Worm (Caenorhabditis elegans): ENCODE results near the gene cmtr-1.

Gene cmtr-1

DNA sequence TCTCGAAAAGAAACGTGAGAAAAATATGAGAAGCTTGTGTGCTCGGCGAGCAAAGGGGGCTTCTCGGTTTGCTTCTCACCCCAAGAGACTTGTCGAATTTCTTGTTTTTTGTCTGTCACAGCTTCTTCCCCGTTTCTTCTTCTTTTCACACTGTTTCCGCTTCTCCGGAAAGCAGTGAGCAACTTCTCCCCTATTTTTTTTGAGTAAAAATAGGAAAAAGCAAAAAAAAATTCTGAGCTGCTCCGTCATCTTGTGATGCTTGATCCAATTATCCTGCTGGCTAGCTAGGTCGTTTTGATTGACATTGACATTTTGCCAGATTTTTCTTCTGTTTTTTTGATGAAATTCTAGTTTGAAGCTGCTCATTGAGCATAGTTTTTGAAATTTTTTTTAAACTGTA lies 11.5 kb upstream of the cmtr-1 start, which contains the start of gene Y53F4B.51:
Y53F4B.51 (minus strand) TSS at position 63 of the 400 bp plus-strand sequence.
- TF ChIP-seq ces-1 (GFP tag; optimal IDR thresholded peaks at IDR 0.05) (no peak), ceh-39 (tag; optimal IDR thresholded peaks at IDR 0.05) (no peak), cnd-1 (tag; optimal IDR thresholded peaks at IDR 0.05) (no peak), lin-13 (tag; optimal IDR thresholded peaks at IDR 0.05) (no peak)

DNA sequence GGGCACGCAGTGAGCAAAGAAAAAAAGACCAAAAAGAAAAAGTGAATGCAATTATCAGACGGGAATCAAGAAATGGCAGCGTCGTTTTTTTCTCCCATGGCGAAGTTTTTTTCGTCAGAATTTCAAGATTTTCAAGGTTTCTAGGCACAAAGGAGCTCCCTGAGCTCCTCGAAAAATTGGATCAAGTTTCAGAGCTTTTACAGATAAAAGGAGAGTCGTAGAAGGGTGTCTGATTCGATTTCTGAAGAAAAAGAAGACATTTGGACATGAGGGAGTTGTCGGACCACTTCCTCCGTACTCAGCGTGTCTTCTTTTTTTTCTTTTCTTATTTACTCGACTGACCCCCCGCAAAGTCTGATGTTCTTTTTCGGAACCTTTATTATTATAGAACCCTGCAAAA lies 10.2 kb upstream of the cmtr-1 start:
- TF ChIP-seq lin-13 (tag; optimal IDR thresholded peaks at IDR 0.05) (no peak), ces-1 (GFP tag; optimal IDR thresholded peaks at IDR 0.05) (peak; percentile 61)

DNA sequence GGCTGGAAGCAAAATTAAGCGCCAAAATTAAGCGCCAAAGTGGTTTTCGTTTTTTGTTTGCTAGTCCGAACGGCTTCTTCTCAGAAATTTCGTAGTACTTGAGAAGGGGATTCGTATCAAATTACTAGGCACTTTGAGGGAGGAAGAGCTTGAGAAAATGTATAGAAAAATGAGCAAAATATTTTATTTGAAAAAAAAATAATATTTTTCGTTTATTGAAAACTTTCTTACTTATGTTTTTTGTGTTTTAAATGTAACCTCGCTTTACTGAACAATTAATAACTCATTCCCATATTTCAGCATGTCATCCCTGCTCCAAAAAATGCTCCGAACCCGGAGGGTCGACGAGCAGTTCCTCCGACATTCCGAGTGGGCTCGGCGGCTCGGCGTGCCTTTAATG lies 7.0 kb upstream of the cmtr-1 start, which contains the start of gene Y53F4B.12:
Y53F4B.12 (plus strand) TSS at position 301 of the 400 bp plus-strand sequence.
- TF ChIP-seq ceh-39 (tag; optimal IDR thresholded peaks at IDR 0.05): no peak

DNA sequence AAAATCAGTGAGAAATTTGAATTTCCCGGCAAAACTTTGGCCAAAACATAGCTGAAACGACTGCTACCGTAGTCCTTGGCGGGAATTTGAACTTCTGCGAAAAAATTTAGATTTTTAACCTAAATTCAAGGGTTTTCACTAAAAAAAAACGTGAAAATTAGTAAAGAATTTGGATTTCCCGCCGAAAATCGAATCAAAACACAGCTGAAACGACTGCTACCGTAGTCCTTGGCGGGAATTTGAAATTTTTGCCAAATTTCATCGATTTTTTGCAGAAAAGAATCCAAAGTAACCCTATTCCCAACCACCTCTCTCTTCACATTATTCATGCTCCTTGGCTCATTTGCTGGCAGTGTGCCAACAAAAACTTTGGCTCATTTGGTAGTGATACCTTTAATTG lies 814 bp upstream of the cmtr-1 start:
- peak; percentile 28 for TF ChIP-seq lsy-2 (tag; optimal IDR thresholded peaks at IDR 0.05)
- no peak for TF ChIP-seq sem-2 (GFP tag; optimal IDR thresholded peaks at IDR 0.05)

DNA sequence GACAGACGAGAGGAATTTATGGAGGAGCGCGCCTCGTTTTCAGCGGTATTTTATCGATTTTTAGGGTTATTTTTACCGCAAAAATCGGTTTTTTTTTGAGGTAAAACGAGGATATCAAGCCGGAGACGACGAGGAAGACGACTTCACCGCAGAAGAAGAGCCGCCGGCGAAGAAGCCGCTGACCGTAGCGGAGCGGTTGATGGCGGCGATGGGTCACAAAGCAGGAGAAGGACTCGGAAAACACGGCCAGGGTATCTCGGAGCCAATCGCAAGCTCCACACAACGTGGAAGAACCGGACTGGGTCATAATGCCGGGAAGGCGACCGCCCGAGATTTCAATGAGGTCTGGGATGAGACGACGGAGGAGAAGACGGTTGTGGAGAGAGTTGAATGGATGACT lies 475 bp downstream of the cmtr-1 start:
- no peak for TF ChIP-seq drap-1 (GFP tag; optimal IDR thresholded peaks at IDR 0.05)
- TF ChIP-seq ceh-39 (tag; optimal IDR thresholded peaks at IDR 0.05): no peak
- TF ChIP-seq hlh-1 (tag; optimal IDR thresholded peaks at IDR 0.05): no peak
- no peak for TF ChIP-seq mab-5 (tag; optimal IDR thresholded peaks at IDR 0.05)
- TF ChIP-seq zip-8 (tag; optimal IDR thresholded peaks at IDR 0.05): no peak
- TF ChIP-seq ces-1 (GFP tag; optimal IDR thresholded peaks at IDR 0.05): no peak
- no peak for TF ChIP-seq lin-32 (GFP tag; optimal IDR thresholded peaks at IDR 0.05)

DNA sequence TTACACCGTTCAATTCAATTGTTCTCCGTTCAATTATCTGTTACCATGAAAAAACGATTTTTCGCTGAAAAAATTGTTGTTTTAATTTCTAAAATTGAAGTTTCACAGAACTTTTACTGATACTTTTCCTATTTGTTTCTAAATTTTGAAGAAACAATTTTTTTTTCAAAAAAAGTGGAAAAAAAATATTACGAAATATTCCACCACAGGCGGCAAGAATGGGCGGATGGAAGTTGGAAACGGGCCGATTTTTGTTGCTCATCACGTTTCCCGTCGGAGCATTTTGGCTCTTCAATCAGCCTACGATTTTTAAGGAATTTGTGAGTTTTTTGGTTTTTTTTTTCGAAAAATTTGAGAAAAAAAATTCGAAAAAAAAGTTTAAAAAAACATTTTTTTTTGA lies 11.9 kb downstream of the cmtr-1 start, which contains the start of gene Y53F4B.14:
Y53F4B.14 (plus strand) TSS at position 210 of the 400 bp plus-strand sequence.
- TF ChIP-seq elt-1 (tag; optimal IDR thresholded peaks at IDR 0.05; ENCODE audit: borderline replicate concordance, insufficient read depth): no peak
- TF ChIP-seq drap-1 (GFP tag; optimal IDR thresholded peaks at IDR 0.05): no peak
- no peak for TF ChIP-seq ceh-83 (GFP tag; optimal IDR thresholded peaks at IDR 0.05)
- TF ChIP-seq M03D4.4 (tag; optimal IDR thresholded peaks at IDR 0.05): no peak
- TF ChIP-seq hlh-1 (tag; optimal IDR thresholded peaks at IDR 0.05): no peak
- TF ChIP-seq tbx-8 (GFP tag; optimal IDR thresholded peaks at IDR 0.05): no peak
- no peak for TF ChIP-seq lsy-2 (tag; optimal IDR thresholded peaks at IDR 0.05)

DNA sequence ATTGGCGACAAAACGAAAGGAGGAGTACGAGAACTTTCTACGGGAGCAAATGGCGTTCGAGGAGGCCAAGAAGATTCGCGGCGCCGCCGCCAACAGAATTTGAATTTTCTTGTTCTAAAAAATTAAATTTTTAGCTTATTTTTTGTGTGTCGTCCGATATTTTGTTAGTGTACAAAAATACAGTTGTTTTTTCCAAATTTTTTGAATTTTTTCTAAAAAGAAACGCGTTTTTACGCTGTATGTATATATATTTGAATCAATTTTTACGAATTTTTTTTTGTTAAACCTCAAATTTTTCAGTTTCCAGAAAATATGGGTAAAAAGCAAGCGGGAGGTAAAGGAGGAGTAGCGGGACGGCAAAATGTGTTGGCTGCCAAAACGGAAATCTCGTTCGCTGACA lies 13.2 kb downstream of the cmtr-1 start, which contains the start of gene trip-4:
trip-4 (plus strand) TSS at position 301 of the 400 bp plus-strand sequence.
- no peak for TF ChIP-seq zip-8 (tag; optimal IDR thresholded peaks at IDR 0.05)
- TF ChIP-seq ztf-11 (tag; optimal IDR thresholded peaks at IDR 0.05): no peak
- no peak for TF ChIP-seq nhr-28 (tag; optimal IDR thresholded peaks at IDR 0.05)
- TF ChIP-seq ham-2 (GFP tag; optimal IDR thresholded peaks at IDR 0.05): no peak
- no peak for TF ChIP-seq lsy-2 (tag; optimal IDR thresholded peaks at IDR 0.05)
- TF ChIP-seq pha-4 (tag; optimal IDR thresholded peaks at IDR 0.05): no peak
- no peak for TF ChIP-seq mab-5 (tag; optimal IDR thresholded peaks at IDR 0.05)
- TF ChIP-seq unc-39 (tag; optimal IDR thresholded peaks at IDR 0.05): no peak
- no peak for TF ChIP-seq snpc-4 (tag; optimal IDR thresholded peaks at IDR 0.05)
- TF ChIP-seq elt-3 (tag; optimal IDR thresholded peaks at IDR 0.05): no peak
- no peak for TF ChIP-seq drap-1 (GFP tag; optimal IDR thresholded peaks at IDR 0.05)
- TF ChIP-seq cnd-1 (tag; optimal IDR thresholded peaks at IDR 0.05): no peak
- no peak for TF ChIP-seq nhr-12 (tag; optimal IDR thresholded peaks at IDR 0.05)

DNA sequence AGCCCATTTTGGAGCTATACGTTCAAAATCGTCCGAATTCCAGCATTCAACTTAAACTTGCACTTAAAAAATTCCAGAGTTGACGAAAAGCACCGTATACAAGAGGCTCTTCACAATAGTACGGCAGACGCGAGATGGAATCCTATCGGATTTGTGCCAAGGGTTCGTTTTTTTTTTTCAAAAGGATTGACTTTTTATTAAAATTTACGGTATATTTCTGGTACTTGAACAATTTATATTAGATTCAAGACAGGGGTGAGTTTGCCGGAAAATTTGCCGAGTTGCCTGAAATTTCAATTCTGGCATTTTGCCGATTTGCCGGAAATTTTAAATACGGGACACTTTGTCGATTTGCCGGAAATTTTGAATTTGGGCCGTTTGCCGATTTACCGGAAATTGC lies 16.4 kb downstream of the cmtr-1 start:
- TF ChIP-seq bed-3 (GFP tag; optimal IDR thresholded peaks at IDR 0.05): no peak

DNA sequence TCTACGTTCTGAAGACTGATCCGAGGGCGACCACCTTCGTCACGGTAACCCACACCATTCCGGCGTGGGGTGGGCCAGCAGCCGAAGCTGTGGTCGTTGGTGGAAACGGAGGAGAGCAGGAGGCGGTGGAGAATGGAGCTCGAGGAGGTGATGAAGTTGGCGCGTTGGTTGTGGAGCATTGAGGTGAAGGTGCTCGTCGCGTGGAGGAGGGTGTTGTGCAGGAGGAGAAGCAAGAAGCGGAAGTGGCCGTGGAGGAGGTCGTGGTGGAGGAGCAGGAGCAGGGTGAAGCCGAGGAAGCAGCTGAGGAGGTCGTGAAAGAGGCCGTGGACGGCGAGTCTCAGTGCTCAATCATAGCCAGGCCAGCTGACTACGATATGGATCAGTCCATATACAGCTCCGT lies 32.4 kb downstream of the cmtr-1 start, which contains the start of gene Y53F4B.17:
Y53F4B.17 (plus strand) TSS at position 375 of the 400 bp plus-strand sequence.
- TF ChIP-seq lin-13 (tag; optimal IDR thresholded peaks at IDR 0.05) (no peak), nhr-28 (tag; optimal IDR thresholded peaks at IDR 0.05) (no peak), drap-1 (GFP tag; optimal IDR thresholded peaks at IDR 0.05) (no peak), ham-2 (GFP tag; optimal IDR thresholded peaks at IDR 0.05) (no peak), mls-2 (tag; optimal IDR thresholded peaks at IDR 0.05) (no peak), elt-3 (tag; optimal IDR thresholded peaks at IDR 0.05) (no peak), nhr-76 (tag; optimal IDR thresholded peaks at IDR 0.05) (no peak), ceh-83 (GFP tag; optimal IDR thresholded peaks at IDR 0.05) (no peak), mab-5 (tag; optimal IDR thresholded peaks at IDR 0.05) (no peak), nhr-12 (tag; optimal IDR thresholded peaks at IDR 0.05) (no peak), tbx-8 (GFP tag; optimal IDR thresholded peaks at IDR 0.05) (no peak), sptf-1 (tag; optimal IDR thresholded peaks at IDR 0.05) (no peak), bed-3 (GFP tag; optimal IDR thresholded peaks at IDR 0.05) (no peak)
